Worm (Caenorhabditis elegans) whole organism, L4 larva: ENCODE data around the gene F38B2.4.
A peak's percentile ranks its signal among the peaks of the same experiment; 100 is the strongest.

Experiments used
- D1046.2 ChIP-seq: fragments of 200-800 bp; sonication (Bioruptor generic); IDR thresholded peaks from 2 replicates; pipeline ENCODE4 v1.3.6; 2022; ENCODE audit warnings: missing genetic modification characterization, missing compliant biosample characterization
- F37D6.2 ChIP-seq: sonication (generic microtip); optimal IDR thresholded peaks from 2 replicates; lab custom pipeline; 2016; ENCODE audit warnings: mild to moderate bottlenecking, missing genetic modification characterization, missing compliant biosample characterization
- Y105C5A.15 ChIP-seq: fragments of 200-800 bp; sonication (Bioruptor generic); IDR thresholded peaks from 2 replicates; pipeline ENCODE4 v1.3.6; 2022; ENCODE audit warnings: missing genetic modification characterization, missing compliant biosample characterization
- ZK337.2 ChIP-seq: fragments of 200-800 bp; sonication (Bioruptor generic); IDR thresholded peaks from 2 replicates; pipeline ENCODE4 v1.3.6; 2022; ENCODE audit warnings: missing genetic modification reagents, missing genetic modification characterization, missing compliant biosample characterization
- ZK546.5 ChIP-seq, 2 experiments: sonication (generic microtip); optimal IDR thresholded peaks; 2 replicates each; lab custom pipeline; 2017; ENCODE audit warnings: missing biosample characterization in 2 of 2, missing genetic modification characterization in 2 of 2
- aha-1 ChIP-seq: fragments of 150-350 bp; peaks from one replicate; lab custom pipeline; 2014; ENCODE audit warnings: missing biosample characterization, missing genetic modification characterization
- daf-16 ChIP-seq, 3 experiments: sonication (generic microtip); optimal IDR thresholded peaks; 2 replicates each; lab custom pipeline; 2016 to 2017; ENCODE audit warnings: missing genetic modification characterization in 3 of 3, missing genetic modification reagents in 3 of 3, mild to moderate bottlenecking in 2 of 3, missing compliant biosample characterization in 2 of 3, missing biosample characterization in 1 of 3, moderate library complexity in 1 of 3
- dmd-6 ChIP-seq: fragments of 200-800 bp; sonication (Bioruptor generic); IDR thresholded peaks from 2 replicates; pipeline ENCODE4 v1.3.6; 2022; ENCODE audit warnings: missing genetic modification reagents, missing genetic modification characterization, missing compliant biosample characterization
- dve-1 ChIP-seq: sonication (generic microtip); optimal IDR thresholded peaks from 2 replicates; lab custom pipeline; 2017; ENCODE audit warnings: antibody characterized with exemption, mild to moderate bottlenecking, missing genetic modification characterization, missing compliant biosample characterization; ENCODE audit not compliant: insufficient read depth
- fos-1 ChIP-seq: fragments of 150-350 bp; optimal IDR thresholded peaks from 2 replicates; lab custom pipeline; 2014; ENCODE audit warnings: missing biosample characterization, missing genetic modification characterization
- hlh-11 ChIP-seq: fragments of 200-800 bp; sonication (Bioruptor generic); optimal IDR thresholded peaks from 2 replicates; lab custom pipeline; 2018; ENCODE audit warnings: mild to moderate bottlenecking, missing genetic modification characterization, missing compliant biosample characterization
- hlh-30 ChIP-seq: sonication (generic microtip); optimal IDR thresholded peaks from 2 replicates; lab custom pipeline; 2017; ENCODE audit warnings: antibody characterized with exemption, mild to moderate bottlenecking, missing genetic modification characterization, missing compliant biosample characterization; ENCODE audit not compliant: insufficient read depth
- jun-1 ChIP-seq: fragments of 150-350 bp; optimal IDR thresholded peaks from 2 replicates; lab custom pipeline; 2014; ENCODE audit warnings: missing biosample characterization, missing genetic modification reagents, missing genetic modification characterization
- lin-13 ChIP-seq: fragments of 150-350 bp; optimal IDR thresholded peaks from 2 replicates; lab custom pipeline; 2014; ENCODE audit warnings: missing biosample characterization, missing genetic modification reagents, missing genetic modification characterization
- lin-15B ChIP-seq: fragments of 150-350 bp; sonication (generic microtip); optimal IDR thresholded peaks from 3 replicates; lab custom pipeline; 2014; ENCODE audit warnings: missing biosample characterization, missing genetic modification characterization
- lin-39 ChIP-seq: fragments of 150-350 bp; optimal IDR thresholded peaks from 2 replicates; lab custom pipeline; 2014; ENCODE audit warnings: missing biosample characterization, missing genetic modification reagents, missing genetic modification characterization
- mdl-1 ChIP-seq, 2 experiments: fragments of 150-350 bp in 1 of 2; sonication (generic microtip) in 1 of 2; optimal IDR thresholded peaks; 2 replicates each; lab custom pipeline; 2014 to 2017; ENCODE audit warnings: missing biosample characterization in 2 of 2, missing genetic modification characterization in 2 of 2
- mxl-3 ChIP-seq: fragments of 200-800 bp; sonication (Bioruptor generic); optimal IDR thresholded peaks from 2 replicates; lab custom pipeline; 2018; ENCODE audit warnings: mild to moderate bottlenecking, missing genetic modification characterization, missing compliant biosample characterization
- nhr-102 ChIP-seq: sonication (generic microtip); optimal IDR thresholded peaks from 2 replicates; lab custom pipeline; 2016; ENCODE audit warnings: mild to moderate bottlenecking, missing genetic modification characterization, moderate library complexity, missing compliant biosample characterization
- nhr-111 ChIP-seq: fragments of 200-800 bp; sonication (Bioruptor generic); optimal IDR thresholded peaks from 2 replicates; lab custom pipeline; 2018; ENCODE audit warnings: mild to moderate bottlenecking, missing genetic modification characterization, missing compliant biosample characterization
- nhr-28 ChIP-seq: fragments of 150-350 bp; optimal IDR thresholded peaks from 2 replicates; lab custom pipeline; 2014; ENCODE audit warnings: missing biosample characterization, missing genetic modification characterization
- nhr-6 ChIP-seq: fragments of 150-350 bp; optimal IDR thresholded peaks from 2 replicates; lab custom pipeline; 2014; ENCODE audit warnings: missing biosample characterization, missing genetic modification characterization
- nhr-77 ChIP-seq: fragments of 150-350 bp; optimal IDR thresholded peaks from 2 replicates; lab custom pipeline; 2014; ENCODE audit warnings: missing biosample characterization, missing genetic modification characterization
- php-3 ChIP-seq: fragments of 200-800 bp; sonication (Bioruptor generic); IDR thresholded peaks from 2 replicates; pipeline ENCODE4 v1.3.6; 2022; ENCODE audit warnings: missing genetic modification reagents, missing genetic modification characterization, missing compliant biosample characterization
- pqm-1 ChIP-seq: sonication (generic microtip); optimal IDR thresholded peaks from 2 replicates; lab custom pipeline; 2017; ENCODE audit warnings: missing biosample characterization, missing genetic modification characterization
- set-16 ChIP-seq: fragments of 200-800 bp; sonication (Bioruptor generic); IDR thresholded peaks from 2 replicates; pipeline ENCODE4 v1.3.6; 2022; ENCODE audit warnings: missing genetic modification reagents, missing genetic modification characterization, missing compliant biosample characterization
- tra-1 ChIP-seq: fragments of 200-800 bp; sonication (Bioruptor generic); IDR thresholded peaks from 2 replicates; pipeline ENCODE4 v1.3.6; 2022; ENCODE audit warnings: missing genetic modification reagents, missing genetic modification characterization, missing compliant biosample characterization
- unc-130 ChIP-seq: sonication (generic microtip); optimal IDR thresholded peaks from 2 replicates; lab custom pipeline; 2016; ENCODE audit warnings: missing genetic modification reagents, missing genetic modification characterization, missing compliant biosample characterization
- unc-62 ChIP-seq, 3 experiments: fragments of 150-350 bp in 1 of 3; sonication (generic microtip); optimal IDR thresholded peaks in 2 of 3; peaks in 1 of 3; 1 replicate in 1 of 3; 2 replicates in 2 of 3; lab custom pipeline; 2014 to 2017; ENCODE audit warnings: missing biosample characterization in 3 of 3, missing genetic modification characterization in 3 of 3, missing genetic modification reagents in 3 of 3, missing genotype in 1 of 3
- vab-7 ChIP-seq: fragments of 200-800 bp; sonication (Bioruptor generic); IDR thresholded peaks from 2 replicates; pipeline ENCODE4 v1.3.6; 2022; ENCODE audit warnings: missing genetic modification reagents, missing genetic modification characterization, missing compliant biosample characterization
- zip-11 ChIP-seq: fragments of 200-800 bp; sonication (Bioruptor generic); IDR thresholded peaks from 2 replicates; pipeline ENCODE4 v1.3.6; 2022; ENCODE audit warnings: missing genetic modification characterization, missing compliant biosample characterization
- ztf-11 ChIP-seq: fragments of 150-350 bp; optimal IDR thresholded peaks from 2 replicates; lab custom pipeline; 2014; ENCODE audit warnings: missing biosample characterization, missing genetic modification characterization

F38B2.4 gene

DNA sequence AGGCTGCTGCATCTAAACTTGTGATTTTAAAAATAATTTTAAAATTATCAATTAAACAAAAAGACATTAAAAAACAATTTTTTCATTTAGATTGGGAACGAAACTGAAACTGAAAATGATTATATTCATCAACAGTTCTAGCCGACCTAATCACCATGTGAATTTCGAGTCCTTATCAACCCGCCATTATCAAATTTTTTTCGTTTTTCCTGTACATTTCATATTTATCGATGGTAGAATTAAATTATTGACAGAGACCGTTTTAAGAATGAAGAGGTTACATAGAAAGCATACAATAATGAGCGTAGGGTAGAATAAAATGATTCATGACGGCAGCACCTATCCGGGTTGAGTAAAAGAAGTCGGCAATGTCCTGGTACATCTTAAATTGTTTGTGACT is 36.7 kb upstream of the F38B2.4 start, which contains the start of gene asm-2:
Gene asm-2, minus strand, starts transcription at position 12 of the 400 bp plus-strand sequence.
- TF ChIP-seq tra-1 (GFP tag; lab: Robert Waterston, UW) (peak; percentile 36; the same call in 1 of the 2 replicates), daf-16 (GFP tag; optimal IDR thresholded peaks at IDR 0.05; lab: Kevin White, UChicago) (no peak), daf-16 (tag; optimal IDR thresholded peaks at IDR 0.05; lab: Kevin White, UChicago) (peak; percentile 88), aha-1 (tag; lab: Kevin White, UChicago) (no peak), jun-1 (no peak), ztf-11 (tag; lab: Kevin White, UChicago) (no peak), F37D6.2 (tag; lab: Kevin White, UChicago) (no peak), nhr-77 (tag; lab: Kevin White, UChicago) (peak; percentile 57), lin-39 (tag; lab: Kevin White, UChicago) (no peak), Y105C5A.15 (GFP tag; lab: Robert Waterston, UW) (no peak), lin-15B (no peak), nhr-28 (tag; lab: Kevin White, UChicago) (peak; percentile 87), set-16 (GFP tag; lab: Robert Waterston, UW) (no peak), hlh-30 (tag; lab: Kevin White, UChicago) (no peak), mdl-1 (tag; optimal IDR thresholded peaks at IDR 0.05; lab: Kevin White, UChicago) (peak in 1 of 2 experiments; percentile 29), lin-13 (GFP tag; lab: Kevin White, UChicago) (no peak), nhr-6 (tag; lab: Kevin White, UChicago) (no peak), mxl-3 (GFP tag; lab: Kevin White, UChicago) (peak; percentile 68), dmd-6 (GFP tag; lab: Robert Waterston, UW) (peak; percentile 63), pqm-1 (tag; lab: Kevin White, UChicago) (peak; percentile 98), ZK546.5 (tag; optimal IDR thresholded peaks at IDR 0.05; lab: Kevin White, UChicago) (no peak), nhr-102 (tag; lab: Kevin White, UChicago) (no peak)
- TF ChIP-seq, all 104 proteins: peak for 8

DNA sequence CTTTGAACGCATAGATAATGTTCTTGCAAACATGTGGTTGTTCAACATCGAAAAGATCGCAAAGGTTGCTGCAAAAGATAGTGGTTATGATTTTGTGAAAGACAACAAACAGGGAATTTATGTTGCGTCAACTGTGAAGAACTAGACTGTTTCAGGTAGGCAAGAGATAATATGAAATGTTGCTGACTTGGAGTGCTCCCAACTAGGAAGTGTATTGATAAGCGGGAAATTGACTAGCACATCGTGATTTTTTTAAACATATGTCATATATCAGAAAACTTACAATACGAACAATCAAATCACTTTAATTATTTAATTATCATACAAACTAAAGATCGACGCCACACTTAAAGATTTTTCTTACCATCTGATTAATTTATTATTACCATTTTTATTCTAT is 35.7 kb upstream of the F38B2.4 start:
- TF ChIP-seq fos-1 (no peak), pqm-1 (tag; lab: Kevin White, UChicago) (peak; percentile 80), daf-16 (GFP tag; optimal IDR thresholded peaks at IDR 0.05; lab: Kevin White, UChicago) (no peak), daf-16 (tag; optimal IDR thresholded peaks at IDR 0.05; lab: Kevin White, UChicago) (peak; percentile 40), dmd-6 (GFP tag; lab: Robert Waterston, UW) (peak; percentile 44; the same call in 1 of the 2 replicates), aha-1 (tag; lab: Kevin White, UChicago) (peak; percentile 5), D1046.2 (GFP tag; lab: Robert Waterston, UW) (no peak), nhr-28 (tag; lab: Kevin White, UChicago) (peak; percentile 13)

DNA sequence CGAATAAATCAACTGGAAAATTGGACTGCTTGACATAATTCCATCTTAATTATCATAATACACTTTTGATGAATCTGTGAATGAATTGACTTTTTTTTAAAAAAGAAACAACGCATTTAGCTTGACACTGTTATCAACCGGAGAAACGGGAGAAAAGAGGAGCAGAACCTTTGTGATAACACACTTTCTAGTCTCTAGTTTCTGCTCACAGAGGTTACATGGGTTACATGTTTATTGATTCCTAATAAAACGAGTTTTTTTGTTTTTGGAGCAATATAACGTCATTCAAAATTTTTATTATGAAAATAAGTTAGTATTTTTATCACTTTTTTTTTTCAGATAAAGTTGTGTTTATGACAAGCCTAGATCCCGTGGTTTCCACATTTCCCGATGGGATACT is 30.4 kb upstream of the F38B2.4 start, which contains the start of gene hizr-1:
Gene hizr-1, plus strand, starts transcription at position 340 of the 400 bp plus-strand sequence.
- TF ChIP-seq vab-7 (GFP tag; lab: Robert Waterston, UW) (no peak), dve-1 (tag; lab: Kevin White, UChicago) (peak; percentile 36), php-3 (peak; percentile 15; the same call in 1 of the 2 replicates), aha-1 (tag; lab: Kevin White, UChicago) (peak; percentile 1), tra-1 (GFP tag; lab: Robert Waterston, UW) (no peak), pqm-1 (tag; lab: Kevin White, UChicago) (peak; percentile 68), unc-130 (GFP tag; lab: Kevin White, UChicago) (no peak), daf-16 (GFP tag; optimal IDR thresholded peaks at IDR 0.05; lab: Kevin White, UChicago) (no peak), daf-16 (tag; optimal IDR thresholded peaks at IDR 0.05; lab: Kevin White, UChicago) (peak; percentile 68), zip-11 (GFP tag; lab: Robert Waterston, UW) (no peak), hlh-11 (peak; percentile 26), nhr-111 (GFP tag; lab: Kevin White, UChicago) (no peak), nhr-28 (tag; lab: Kevin White, UChicago) (peak; percentile 68)

DNA sequence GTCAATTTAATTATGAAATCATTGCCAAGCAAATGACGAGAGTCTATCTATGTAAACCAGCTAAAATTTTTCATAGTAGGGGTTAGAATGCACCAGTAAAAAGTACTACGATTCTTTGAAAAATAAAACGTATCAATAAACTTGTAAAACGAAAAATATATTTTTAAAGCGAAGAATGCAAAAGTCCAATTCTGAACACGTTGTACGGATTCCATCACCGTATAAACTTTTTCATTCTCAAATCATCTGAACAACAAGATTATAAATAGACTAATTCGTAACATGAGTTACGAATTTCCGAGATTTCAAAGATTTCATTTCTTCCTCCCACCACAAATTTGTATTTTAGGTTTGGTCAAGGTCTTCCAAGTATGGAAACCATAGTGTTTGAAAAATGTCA is 29.2 kb upstream of the F38B2.4 start, which contains the start of gene nlp-57:
Gene nlp-57, plus strand, starts transcription at position 301 of the 400 bp plus-strand sequence.
- TF ChIP-seq F37D6.2 (tag; lab: Kevin White, UChicago), result no peak
- no peak for TF ChIP-seq nhr-77 (tag; lab: Kevin White, UChicago)

DNA sequence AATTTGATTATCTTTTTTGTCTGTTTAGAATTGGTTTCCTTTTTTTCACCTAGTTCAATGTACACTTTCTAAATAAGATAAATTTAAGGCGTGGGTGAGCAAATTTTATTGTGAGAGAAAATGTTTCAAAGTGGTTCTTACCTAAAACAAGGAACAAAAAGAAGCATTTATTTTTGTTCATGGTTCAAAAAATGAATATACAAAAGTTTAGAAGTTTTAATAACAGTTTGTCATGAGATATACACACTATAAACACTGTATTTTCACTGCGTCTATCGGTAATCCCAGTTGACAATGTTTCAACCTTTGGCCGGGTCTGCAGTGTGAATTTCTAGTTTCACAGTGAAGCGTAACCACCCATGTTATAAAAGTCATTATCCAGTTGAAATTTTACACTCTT is 27.9 kb upstream of the F38B2.4 start, which contains the start of gene F08G12.11:
Gene F08G12.11, minus strand, starts transcription at position 181 of the 400 bp plus-strand sequence.
- TF ChIP-seq ZK337.2 (GFP tag; lab: Robert Waterston, UW), result no peak
- TF ChIP-seq unc-62 (GFP tag; optimal IDR thresholded peaks at IDR 0.05 in 1 of 2; lab: Kevin White, UChicago), result peak in 1 of 2 experiments; percentile 91
- TF ChIP-seq unc-62 (tag; optimal IDR thresholded peaks at IDR 0.05; lab: Kevin White, UChicago), result no peak
